Fruit fly (Drosophila melanogaster): ENCODE measurements around the gene moi.

moi gene

DNA sequence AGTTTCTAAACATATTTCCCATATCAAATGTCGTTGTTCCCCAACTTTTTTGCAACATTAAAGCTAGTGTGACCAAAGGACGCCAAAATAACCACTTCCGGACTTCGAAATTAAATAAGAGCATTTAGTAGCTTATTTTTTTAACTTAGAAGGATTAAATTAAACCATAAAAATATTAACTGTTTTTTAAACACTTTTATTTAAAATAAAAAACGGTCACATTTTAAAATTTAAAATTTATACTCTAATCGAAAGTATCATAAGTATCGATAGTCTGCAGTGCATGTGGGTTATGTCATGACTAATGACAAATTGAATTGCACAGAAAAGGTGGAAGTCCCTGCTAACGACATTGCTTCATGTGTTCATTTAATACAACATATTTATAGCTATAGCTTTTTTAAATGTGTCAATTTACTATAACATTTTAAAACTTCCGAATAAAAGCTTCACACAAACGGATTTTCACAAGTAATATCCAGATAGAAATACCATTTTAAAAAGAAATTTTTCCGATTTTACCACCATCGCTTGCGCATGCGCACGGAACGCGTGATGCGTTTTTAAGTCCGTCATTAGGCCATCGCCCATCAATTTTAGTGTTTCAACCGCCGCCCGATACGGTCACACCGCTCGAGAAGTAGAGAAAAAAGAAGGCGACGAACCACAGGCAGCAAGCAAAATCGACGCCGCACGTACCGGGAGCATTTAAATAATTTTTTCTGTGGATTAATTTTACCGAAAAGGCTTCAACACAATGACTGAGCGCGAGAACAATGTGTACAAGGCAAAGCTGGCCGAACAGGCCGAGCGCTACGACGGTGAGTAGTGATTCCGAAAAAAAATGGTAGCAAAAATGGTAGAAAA, 13.0 kb upstream of the moi start, which contains the start of the genes CG7156 and 14-3-3epsilon (continued):
- TF ChIP-seq PHDP (tag; optimal IDR thresholded peaks at IDR 0.05) (peak; percentile 75), Atf-2 (GFP tag; optimal IDR thresholded peaks at IDR 0.05) (no peak), CG32532 (GFP tag; IDR thresholded peaks at IDR 0.05) (peak; percentile 57; the same call in 1 of the 2 replicates), CG10959 (GFP tag; IDR thresholded peaks at IDR 0.05) (no peak), CG7786 (GFP tag; optimal IDR thresholded peaks at IDR 0.05) (no peak), CG5180 (GFP tag; optimal IDR thresholded peaks at IDR 0.05) (no peak), en (GFP tag; optimal IDR thresholded peaks at IDR 0.05) (no peak), chm (GFP tag; IDR thresholded peaks at IDR 0.05) (peak; percentile 77), Hsf (GFP tag; optimal IDR thresholded peaks at IDR 0.05) (peak; percentile 43), CG6175 (GFP tag; IDR thresholded peaks at IDR 0.05) (no peak), D19B (GFP tag; optimal IDR thresholded peaks at IDR 0.05) (no peak), CG6683 (GFP tag; optimal IDR thresholded peaks at IDR 0.05) (no peak), amos (GFP tag; IDR thresholded peaks at IDR 0.05; ENCODE audit: partially characterized antibody) (peak; percentile 64), CG31365 (tag; optimal IDR thresholded peaks at IDR 0.05) (no peak), sob (GFP tag; IDR thresholded peaks at IDR 0.05) (peak; percentile 20; the same call in 1 of the 2 replicates), nerfin-2 (GFP tag; IDR thresholded peaks at IDR 0.05; ENCODE audit: partially characterized antibody) (no peak), ftz-f1 (GFP tag; optimal IDR thresholded peaks at IDR 0.05) (no peak), CG3163 (GFP tag; optimal IDR thresholded peaks at IDR 0.05) (peak; percentile 1), Fer1 (GFP tag; optimal IDR thresholded peaks at IDR 0.05) (peak; percentile 44), CG4854 (GFP tag; optimal IDR thresholded peaks at IDR 0.05) (no peak), Lpt (GFP tag; optimal IDR thresholded peaks at IDR 0.05) (no peak), zen2 (GFP tag; IDR thresholded peaks at IDR 0.05; ENCODE audit: partially characterized antibody) (no peak), Ets65A (GFP tag) (peak; percentile 81), gsb-n (tag; optimal IDR thresholded peaks at IDR 0.05) (peak; percentile 37), lbe (GFP tag; optimal IDR thresholded peaks at IDR 0.05) (no peak), CG5245 (GFP tag; optimal IDR thresholded peaks at IDR 0.05) (no peak), ind (GFP tag; optimal IDR thresholded peaks at IDR 0.05) (peak; percentile 32), ttk (GFP tag; IDR thresholded peaks at IDR 0.05) (no peak), wor (GFP tag; IDR thresholded peaks at IDR 0.05) (no peak), Nf-YB (GFP tag; optimal IDR thresholded peaks at IDR 0.05) (peak; percentile 19), ara (GFP tag; IDR thresholded peaks at IDR 0.05) (no peak), rib (GFP tag; IDR thresholded peaks at IDR 0.05) (no peak), CG12744 (GFP tag; optimal IDR thresholded peaks at IDR 0.05) (no peak), Mad (GFP tag; optimal IDR thresholded peaks at IDR 0.05) (peak; percentile 23), crol (GFP tag; IDR thresholded peaks at IDR 0.05) (no peak), vfl (GFP tag; optimal IDR thresholded peaks at IDR 0.05) (no peak), CG15011 (GFP tag; optimal IDR thresholded peaks at IDR 0.05) (no peak), Meics (GFP tag; optimal IDR thresholded peaks at IDR 0.05) (no peak), prd (optimal IDR thresholded peaks at IDR 0.05) (no peak), prd (GFP tag; IDR thresholded peaks at IDR 0.05) (peak; percentile 50; the same call in 1 of the 3 replicates), CG4424 (GFP tag; optimal IDR thresholded peaks at IDR 0.05) (peak; percentile 24), Kr (GFP tag; optimal IDR thresholded peaks at IDR 0.05) (no peak), unpg (GFP tag; optimal IDR thresholded peaks at IDR 0.05) (peak; percentile 73), nerfin-1 (tag; optimal IDR thresholded peaks at IDR 0.05) (peak; percentile 7), psq (GFP tag; optimal IDR thresholded peaks at IDR 0.05) (no peak), CG13296 (GFP tag; optimal IDR thresholded peaks at IDR 0.05) (peak; percentile 39), mam (GFP tag; optimal IDR thresholded peaks at IDR 0.05) (no peak), ewg (GFP tag; optimal IDR thresholded peaks at IDR 0.05) (peak; percentile 100), CG4617 (GFP tag; optimal IDR thresholded peaks at IDR 0.05; ENCODE audit: borderline replicate concordance) (peak; percentile 40), slou (GFP tag; optimal IDR thresholded peaks at IDR 0.05) (peak; percentile 16)

Measured in whole organism, embryonic.